Worm (Caenorhabditis elegans) whole organism, L2 larva: ENCODE data around the gene B0281.6.

Experiments
- dmd-4 ChIP-seq: sonication (generic microtip); optimal IDR thresholded peaks from 2 replicates; lab custom pipeline; 2017; ENCODE audit warnings: missing biosample characterization, missing genetic modification characterization
- egl-27 ChIP-seq: sonication (generic microtip); optimal IDR thresholded peaks from 3 replicates; lab custom pipeline; 2017; ENCODE audit warnings: missing biosample characterization, missing genetic modification reagents, missing genetic modification characterization
- lin-13 ChIP-seq: fragments of 150-350 bp; optimal IDR thresholded peaks from 2 replicates; lab custom pipeline; 2014; ENCODE audit warnings: missing biosample characterization, missing genetic modification reagents, missing genetic modification characterization
- lsy-2 ChIP-seq, 2 experiments: fragments of 150-350 bp in 1 of 2; sonication (generic microtip) in 1 of 2; optimal IDR thresholded peaks; 2 replicates each; lab custom pipeline; 2014 to 2017; ENCODE audit warnings: missing biosample characterization in 2 of 2, missing genetic modification characterization in 2 of 2
- nhr-10 ChIP-seq: sonication (generic microtip); optimal IDR thresholded peaks from 2 replicates; lab custom pipeline; 2017; ENCODE audit warnings: missing biosample characterization, missing genetic modification characterization
- nhr-237 ChIP-seq: fragments of 150-350 bp; optimal IDR thresholded peaks from 2 replicates; lab custom pipeline; 2014; ENCODE audit warnings: missing biosample characterization, missing genetic modification characterization
- nhr-77 ChIP-seq: fragments of 150-350 bp; optimal IDR thresholded peaks from 2 replicates; lab custom pipeline; 2014; ENCODE audit warnings: missing biosample characterization, missing genetic modification characterization
- unc-62 ChIP-seq: fragments of 150-350 bp; optimal IDR thresholded peaks from 2 replicates; lab custom pipeline; 2014; ENCODE audit warnings: missing biosample characterization, missing genetic modification reagents, missing genetic modification characterization

DNA sequence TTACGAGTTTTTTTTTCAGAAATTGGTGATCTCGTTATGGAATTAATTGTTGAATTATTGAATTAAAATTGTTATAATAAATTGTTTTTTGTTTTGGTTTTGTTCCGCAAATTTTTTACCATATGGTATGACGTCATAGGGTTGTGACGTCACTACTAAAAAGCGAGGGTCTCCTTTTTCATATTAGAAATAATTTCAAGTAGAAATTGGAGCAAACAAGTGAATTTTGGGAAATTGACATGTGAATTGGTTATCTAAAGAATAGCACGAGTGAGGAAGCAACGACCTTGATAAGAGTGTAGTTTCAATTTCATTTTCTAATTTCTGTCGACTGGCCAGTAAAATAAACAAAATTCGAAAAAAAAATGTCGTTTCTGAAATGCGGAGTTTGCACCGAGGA is 33.3 kb upstream of the B0281.6 start, which contains the start of gene F43C11.7:
- TF ChIP-seq nhr-237 (tag; lab: Kevin White, UChicago) (no peak), nhr-10 (tag; lab: Kevin White, UChicago) (no peak), egl-27 (tag; lab: Kevin White, UChicago) (no peak), nhr-77 (tag; lab: Kevin White, UChicago) (no peak), unc-62 (GFP tag; lab: Kevin White, UChicago) (no peak), lin-13 (GFP tag; lab: Kevin White, UChicago) (no peak), lsy-2 (tag; optimal IDR thresholded peaks at IDR 0.05; lab: Kevin White, UChicago) (no peak), dmd-4 (tag; lab: Kevin White, UChicago) (no peak)
